Worm (Caenorhabditis elegans) whole organism, L1 larva: ENCODE measurements around the gene F55G1.15.

Source experiments
- aha-1 ChIP-seq: fragments of 150-350 bp; optimal IDR thresholded peaks from 2 replicates; lab custom pipeline; 2014; ENCODE audit warnings: missing biosample characterization, missing genetic modification characterization
- efl-1 ChIP-seq, 4 experiments: fragments of 150-350 bp; optimal IDR thresholded peaks in 3 of 4; peaks in 1 of 4; 1 replicate in 1 of 4; 2 replicates in 3 of 4; lab custom pipeline; 2014; ENCODE audit warnings: missing biosample characterization in 2 of 4, missing genetic modification characterization in 2 of 4, missing genetic modification reagents in 2 of 4
- egl-27 ChIP-seq, 2 experiments: fragments of 150-350 bp in 1 of 2; sonication (generic microtip); optimal IDR thresholded peaks; 3 replicates each; lab custom pipeline; 2017 to 2018; ENCODE audit warnings: missing biosample characterization in 2 of 2, missing genetic modification characterization in 2 of 2, missing genetic modification reagents in 2 of 2
- mab-9 ChIP-seq: fragments of 200-800 bp; sonication (Bioruptor generic); IDR thresholded peaks from 2 replicates; pipeline ENCODE4 v1.3.6; 2022; ENCODE audit warnings: missing genetic modification reagents, missing genetic modification characterization, missing compliant biosample characterization
- mdl-1 ChIP-seq, 2 experiments: fragments of 150-350 bp; optimal IDR thresholded peaks; 2 replicates each; lab custom pipeline; 2014 to 2017; ENCODE audit warnings: missing biosample characterization in 2 of 2, missing genetic modification characterization in 2 of 2, inconsistent platforms in 1 of 2
- mef-2 ChIP-seq: fragments of 150-350 bp; optimal IDR thresholded peaks from 2 replicates; lab custom pipeline; 2014; ENCODE audit warnings: missing biosample characterization, missing genetic modification characterization
- nhr-11 ChIP-seq: fragments of 150-350 bp; optimal IDR thresholded peaks from 2 replicates; lab custom pipeline; 2014; ENCODE audit warnings: missing biosample characterization, missing genetic modification characterization
- nhr-19 ChIP-seq: fragments of 200-800 bp; sonication (Bioruptor generic); conservative IDR thresholded peaks from 2 replicates; pipeline ENCODE4 v1.3.6; 2022; ENCODE audit warnings: missing genetic modification characterization, missing compliant biosample characterization
- nhr-237 ChIP-seq: fragments of 150-350 bp; optimal IDR thresholded peaks from 2 replicates; lab custom pipeline; 2014; ENCODE audit warnings: missing biosample characterization, missing genetic modification characterization
- nhr-47 ChIP-seq: sonication (generic microtip); optimal IDR thresholded peaks from 2 replicates; lab custom pipeline; 2016; ENCODE audit warnings: mild to moderate bottlenecking, missing genetic modification characterization, moderate library complexity, missing compliant biosample characterization
- nhr-76 ChIP-seq: sonication (generic microtip); optimal IDR thresholded peaks from 2 replicates; lab custom pipeline; 2017; ENCODE audit warnings: missing biosample characterization, missing genetic modification characterization
- pax-3 ChIP-seq: fragments of 200-800 bp; sonication (Bioruptor generic); optimal IDR thresholded peaks from 2 replicates; lab custom pipeline; 2018; ENCODE audit warnings: mild to moderate bottlenecking, missing genetic modification characterization, moderate library complexity, missing compliant biosample characterization
- skn-1 ChIP-seq: fragments of 150-350 bp; optimal IDR thresholded peaks from 2 replicates; lab custom pipeline; 2014; ENCODE audit warnings: missing biosample characterization, missing genetic modification characterization
- snu-23 ChIP-seq: sonication (generic microtip); optimal IDR thresholded peaks from 2 replicates; lab custom pipeline; 2016; ENCODE audit warnings: missing genetic modification characterization, missing compliant biosample characterization

ce11 chrIV:7456225-7456624 lies 45.0 kb downstream of the F55G1.15 start, which contains the start of gene F13B6.1:
- TF ChIP-seq nhr-47 (tag; lab: Kevin White, UChicago) (no peak), nhr-76 (tag; lab: Kevin White, UChicago) (no peak), nhr-11 (tag; lab: Kevin White, UChicago) (no peak), nhr-19 (GFP tag; lab: Robert Waterston, UW) (no peak), snu-23 (GFP tag; lab: Kevin White, UChicago) (no peak), egl-27 (tag; optimal IDR thresholded peaks at IDR 0.05; lab: Kevin White, UChicago) (no peak), mab-9 (no peak), nhr-237 (tag; lab: Kevin White, UChicago) (no peak), aha-1 (no peak), skn-1 (tag; lab: Kevin White, UChicago) (no peak), efl-1 (optimal IDR thresholded peaks at IDR 0.05; lab: Kevin White, UChicago) (no peak), efl-1 (GFP tag; optimal IDR thresholded peaks at IDR 0.05 in 1 of 2; lab: Kevin White, UChicago) (no peak), mdl-1 (tag; optimal IDR thresholded peaks at IDR 0.05; lab: Kevin White, UChicago) (no peak), pax-3 (tag; lab: Kevin White, UChicago) (no peak), mef-2 (no peak)
